Fruit fly (Drosophila melanogaster) whole organism, embryonic: ENCODE results near the gene Irbp18.

Source experiments
- Asciz ChIP-seq: fragments of 200-800 bp; sonication (Bioruptor generic); optimal IDR thresholded peaks from 2 replicates; lab custom pipeline; 2017; ENCODE audit warnings: missing biosample characterization, mild to moderate bottlenecking, missing genetic modification characterization, missing genetic modification reagents
- BEAF-32 ChIP-seq: fragments of 200-800 bp; sonication (Bioruptor generic); optimal IDR thresholded peaks from 3 replicates; lab custom pipeline; 2017; ENCODE audit warnings: missing biosample characterization, missing genetic modification characterization, mild to moderate bottlenecking, moderate library complexity, missing genetic modification reagents
- Bteb2 ChIP-seq: fragments of 200-800 bp; sonication (Bioruptor generic); optimal IDR thresholded peaks from 2 replicates; lab custom pipeline; 2016; ENCODE audit warnings: missing biosample characterization, missing genetic modification characterization
- CG1024 ChIP-seq: fragments of 200-800 bp; sonication (Bioruptor generic); IDR thresholded peaks from 2 replicates; pipeline ENCODE4 v1.3.6; 2022; ENCODE audit warnings: missing biosample characterization, missing genetic modification characterization
- CG10321 ChIP-seq: fragments of 200-800 bp; sonication (Bioruptor generic); IDR thresholded peaks from 2 replicates; pipeline ENCODE4 v1.3.6; 2022; ENCODE audit warnings: missing biosample characterization, missing genetic modification characterization
- CG11085 ChIP-seq: fragments of 200-800 bp; sonication (Bioruptor generic); IDR thresholded peaks from 2 replicates; pipeline ENCODE4 v1.3.6; 2022; ENCODE audit warnings: missing biosample characterization, missing genetic modification characterization
- CG11247 ChIP-seq: fragments of 200-800 bp; sonication (Bioruptor generic); IDR thresholded peaks from 2 replicates; pipeline ENCODE4 v1.3.6; 2022; ENCODE audit warnings: missing biosample characterization, missing genetic modification characterization
- CG12391 ChIP-seq: fragments of 200-800 bp; sonication (Bioruptor generic); optimal IDR thresholded peaks from 3 replicates; lab custom pipeline; 2018; ENCODE audit warnings: missing biosample characterization, mild to moderate bottlenecking, missing genetic modification characterization, moderate library complexity
- CG12942 ChIP-seq: fragments of 200-800 bp; sonication (Bioruptor generic); optimal IDR thresholded peaks from 3 replicates; lab custom pipeline; 2016; ENCODE audit warnings: missing biosample characterization, missing genetic modification characterization
- CG15479 ChIP-seq: fragments of 200-800 bp; sonication (Bioruptor generic); optimal IDR thresholded peaks from 3 replicates; lab custom pipeline; 2019; ENCODE audit warnings: missing biosample characterization, mild to moderate bottlenecking, missing genetic modification characterization, moderate library complexity
- CG17186 ChIP-seq: fragments of 200-800 bp; sonication (Bioruptor generic); optimal IDR thresholded peaks from 3 replicates; lab custom pipeline; 2017; ENCODE audit warnings: missing biosample characterization, missing genetic modification reagents, missing genetic modification characterization
- CG17568 ChIP-seq: fragments of 200-800 bp; sonication (Bioruptor generic); optimal IDR thresholded peaks from 2 replicates; lab custom pipeline; 2018; ENCODE audit warnings: missing biosample characterization, mild to moderate bottlenecking, missing genetic modification characterization, moderate library complexity
- CG18476 ChIP-seq: fragments of 200-800 bp; sonication (Bioruptor generic); optimal IDR thresholded peaks from 2 replicates; lab custom pipeline; 2016; ENCODE audit warnings: missing biosample characterization, mild to moderate bottlenecking, missing genetic modification characterization
- CG2199 ChIP-seq: fragments of 200-800 bp; sonication (Bioruptor generic); IDR thresholded peaks from 3 replicates; pipeline ENCODE4 v1.3.6; 2022; ENCODE audit warnings: missing biosample characterization, missing genetic modification characterization
- CG2889 ChIP-seq: fragments of 200-800 bp; sonication (Bioruptor generic); IDR thresholded peaks from 3 replicates; pipeline ENCODE4 v1.3.6; 2022; ENCODE audit warnings: missing biosample characterization, missing genetic modification characterization
- CG31441 ChIP-seq: fragments of 200-800 bp; sonication (Bioruptor generic); IDR thresholded peaks from 2 replicates; pipeline ENCODE4 v1.3.6; 2022; ENCODE audit warnings: missing biosample characterization, missing genetic modification characterization
- CG33557 ChIP-seq: fragments of 200-800 bp; sonication (Bioruptor generic); optimal IDR thresholded peaks from 2 replicates; lab custom pipeline; 2019; ENCODE audit warnings: missing biosample characterization, mild to moderate bottlenecking, missing genetic modification characterization, moderate library complexity
- CG3847 ChIP-seq: fragments of 200-800 bp; sonication (Bioruptor generic); IDR thresholded peaks from 2 replicates; pipeline ENCODE4 v1.3.6; 2022; ENCODE audit warnings: missing biosample characterization, missing genetic modification characterization
- CG4282 ChIP-seq: fragments of 200-800 bp; sonication (Bioruptor generic); optimal IDR thresholded peaks from 2 replicates; lab custom pipeline; 2016; ENCODE audit warnings: missing biosample characterization, missing genetic modification characterization
- CG4404 ChIP-seq: fragments of 200-800 bp; sonication (Bioruptor generic); IDR thresholded peaks from 2 replicates; pipeline ENCODE4 v1.3.6; 2022; ENCODE audit warnings: missing biosample characterization, missing genetic modification characterization
- CG4617 ChIP-seq: fragments of 200-800 bp; sonication (Bioruptor generic); optimal IDR thresholded peaks from 3 replicates; lab custom pipeline; 2016; ENCODE audit warnings: missing biosample characterization, missing genetic modification characterization, borderline replicate concordance
- CG7928 ChIP-seq: fragments of 200-800 bp; sonication (Bioruptor generic); optimal IDR thresholded peaks from 2 replicates; lab custom pipeline; 2017; ENCODE audit warnings: missing biosample characterization, mild to moderate bottlenecking, missing genetic modification characterization
- CG8089 ChIP-seq: fragments of 200-800 bp; sonication (Bioruptor generic); optimal IDR thresholded peaks from 3 replicates; lab custom pipeline; 2016; ENCODE audit warnings: missing biosample characterization, missing genetic modification characterization
- CG8478 ChIP-seq: fragments of >200 bp; optimal IDR thresholded peaks from 2 replicates; lab custom pipeline; 2018
- CG8765 ChIP-seq: fragments of 200-800 bp; sonication (Bioruptor generic); IDR thresholded peaks from 2 replicates; pipeline ENCODE4 v1.3.6; 2022; ENCODE audit warnings: missing biosample characterization, missing genetic modification characterization
- Camta ChIP-seq: fragments of 200-800 bp; sonication (Bioruptor generic); optimal IDR thresholded peaks from 2 replicates; lab custom pipeline; 2016; ENCODE audit warnings: missing biosample characterization, missing genetic modification characterization
- Dip3 ChIP-seq: fragments of 200-800 bp; sonication (Bioruptor generic); optimal IDR thresholded peaks from 3 replicates; lab custom pipeline; 2016; ENCODE audit warnings: missing biosample characterization, missing genetic modification characterization
- Dref ChIP-seq: fragments of 200-800 bp; sonication (Bioruptor generic); IDR thresholded peaks from 2 replicates; pipeline ENCODE4 v1.3.6; 2022; ENCODE audit warnings: missing biosample characterization, missing genetic modification characterization
- ERR ChIP-seq: fragments of 200-800 bp; sonication (Bioruptor generic); optimal IDR thresholded peaks from 2 replicates; lab custom pipeline; 2016; ENCODE audit warnings: missing biosample characterization, missing genetic modification characterization
- Eip74EF ChIP-seq, 2 experiments: fragments of 200-800 bp in 1 of 2; fragments of >200 bp in 1 of 2; sonication (Bioruptor generic) in 1 of 2; optimal IDR thresholded peaks; 2 replicates each; lab custom pipeline; 2017 to 2019; ENCODE audit warnings: missing biosample characterization in 2 of 2, missing genetic modification characterization in 2 of 2, mild to moderate bottlenecking in 1 of 2, moderate library complexity in 1 of 2
- Ets97D ChIP-seq: fragments of 200-800 bp; sonication (Bioruptor generic); optimal IDR thresholded peaks from 3 replicates; lab custom pipeline; 2016; ENCODE audit warnings: missing biosample characterization, missing genetic modification characterization
- GATAe ChIP-seq: fragments of 200-800 bp; sonication (Bioruptor generic); conservative IDR thresholded peaks from 2 replicates; pipeline ENCODE4 v1.3.6; 2022; ENCODE audit warnings: missing biosample characterization, missing genetic modification characterization
- HLHmδ ChIP-seq: fragments of 200-800 bp; sonication (Bioruptor generic); optimal IDR thresholded peaks from 2 replicates; lab custom pipeline; 2018; ENCODE audit warnings: missing biosample characterization, mild to moderate bottlenecking, missing genetic modification characterization, moderate library complexity
- Lim3 ChIP-seq: fragments of 200-800 bp; sonication (Bioruptor generic); IDR thresholded peaks from 2 replicates; pipeline ENCODE4 v1.3.6; 2022; ENCODE audit warnings: missing biosample characterization, missing genetic modification characterization
- Lpt ChIP-seq: fragments of >200 bp; optimal IDR thresholded peaks from 2 replicates; lab custom pipeline; 2018; ENCODE audit warnings: missing biosample characterization, missing genetic modification characterization
- Mes4 ChIP-seq: fragments of 200-800 bp; sonication (Bioruptor generic); optimal IDR thresholded peaks from 2 replicates; lab custom pipeline; 2016; ENCODE audit warnings: missing biosample characterization, missing genetic modification characterization
- Nf-YA ChIP-seq: fragments of 200-800 bp; sonication (Bioruptor generic); IDR thresholded peaks from 2 replicates; pipeline ENCODE4 v1.3.6; 2022; ENCODE audit warnings: missing biosample characterization, missing genetic modification characterization
- cas ChIP-seq: fragments of 200-800 bp; sonication (Bioruptor generic); IDR thresholded peaks from 2 replicates; pipeline ENCODE4 v1.3.6; 2022; ENCODE audit warnings: missing biosample characterization, missing genetic modification characterization
- dpn ChIP-seq, 2 experiments: fragments of 200-800 bp; sonication (Bioruptor generic); optimal IDR thresholded peaks; 3 replicates each; lab custom pipeline; 2016; ENCODE audit warnings: missing biosample characterization in 2 of 2, missing genetic modification characterization in 2 of 2
- eyg ChIP-seq: fragments of 200-800 bp; sonication (Bioruptor generic); optimal IDR thresholded peaks from 3 replicates; lab custom pipeline; 2016; ENCODE audit warnings: missing biosample characterization, missing genetic modification characterization
- grn ChIP-seq: fragments of 200-800 bp; sonication (Bioruptor generic); optimal IDR thresholded peaks from 3 replicates; lab custom pipeline; 2017; ENCODE audit warnings: missing biosample characterization, missing genetic modification characterization
- ham ChIP-seq: fragments of 200-800 bp; sonication (Bioruptor generic); IDR thresholded peaks from 2 replicates; pipeline ENCODE4 v1.3.6; 2022; ENCODE audit warnings: missing biosample characterization, missing genetic modification characterization
- hkb ChIP-seq, 2 experiments: fragments of 200-800 bp in 1 of 2; fragments of >200 bp in 1 of 2; sonication (Bioruptor generic) in 1 of 2; IDR thresholded peaks in 1 of 2; optimal IDR thresholded peaks in 1 of 2; 2 replicates each; pipeline versions ENCODE4 v1.3.6 to Lab custom; 2017 to 2022; ENCODE audit warnings: missing biosample characterization in 1 of 2, missing genetic modification characterization in 1 of 2
- ind ChIP-seq: fragments of 200-800 bp; sonication (Bioruptor generic); optimal IDR thresholded peaks from 3 replicates; lab custom pipeline; 2016; ENCODE audit warnings: missing biosample characterization, missing genetic modification characterization
- lbe ChIP-seq: fragments of 200-800 bp; sonication (Bioruptor generic); optimal IDR thresholded peaks from 2 replicates; lab custom pipeline; 2016; ENCODE audit warnings: missing biosample characterization, mild to moderate bottlenecking, missing genetic modification characterization
- lov ChIP-seq, 2 experiments: fragments of 200-800 bp in 1 of 2; fragments of >200 bp in 1 of 2; sonication (Bioruptor generic) in 1 of 2; IDR thresholded peaks in 1 of 2; optimal IDR thresholded peaks in 1 of 2; 2 replicates in 1 of 2; 3 replicates in 1 of 2; pipeline versions ENCODE4 v1.3.6 to Lab custom; 2017 to 2022; ENCODE audit warnings: missing biosample characterization in 1 of 2, missing genetic modification characterization in 1 of 2
- psq ChIP-seq: fragments of 200-800 bp; sonication (Bioruptor generic); optimal IDR thresholded peaks from 2 replicates; lab custom pipeline; 2017; ENCODE audit warnings: missing biosample characterization, missing genetic modification characterization
- rib ChIP-seq: fragments of 200-800 bp; sonication (Bioruptor generic); IDR thresholded peaks from 2 replicates; pipeline ENCODE4 v1.3.6; 2022; ENCODE audit warnings: missing biosample characterization, missing genetic modification characterization
- run ChIP-seq: fragments of 200-800 bp; sonication (Bioruptor generic); optimal IDR thresholded peaks from 3 replicates; lab custom pipeline; 2018; ENCODE audit warnings: missing biosample characterization, mild to moderate bottlenecking, missing genetic modification characterization
- z ChIP-seq: fragments of 200-800 bp; sonication (Bioruptor generic); IDR thresholded peaks from 3 replicates; pipeline ENCODE4 v1.3.6; 2022; ENCODE audit warnings: missing biosample characterization, missing genetic modification characterization

The Irbp18 gene

dm6 chr3L:11084557-11085231 lies 13.3 kb downstream of the Irbp18 start (continued):
- TF ChIP-seq CG18476, result peak; percentile 95
- TF ChIP-seq CG17568 (GFP tag; lab: Kevin White, UChicago), result peak; percentile 95
- TF ChIP-seq CG4404 (GFP tag; lab: Robert Waterston, UW), result peak; percentile 91
- TF ChIP-seq CG10321 (GFP tag; lab: Robert Waterston, UW), result peak; percentile 81
- peak; percentile 98 for TF ChIP-seq Mes4 (GFP tag; lab: Kevin White, UChicago)
- peak; percentile 69 for TF ChIP-seq CG15479 (GFP tag; lab: Kevin White, UChicago)
- peak; percentile 97 for TF ChIP-seq CG2199
- TF ChIP-seq Camta (GFP tag; lab: Kevin White, UChicago), result peak; percentile 97
- peak; percentile 97 for TF ChIP-seq dpn (GFP tag; optimal IDR thresholded peaks at IDR 0.05; lab: Kevin White, UChicago)
- peak; percentile 89 for TF ChIP-seq Lim3 (GFP tag; lab: Robert Waterston, UW)
- TF ChIP-seq hkb (optimal IDR thresholded peaks at IDR 0.05; lab: Kevin White, UChicago), result no peak
- peak; percentile 98 for TF ChIP-seq hkb (GFP tag; IDR thresholded peaks at IDR 0.05; lab: Robert Waterston, UW)
- TF ChIP-seq rib (GFP tag; lab: Robert Waterston, UW), result peak; percentile 89
- TF ChIP-seq ind (GFP tag; lab: Kevin White, UChicago), result peak; percentile 94
- TF ChIP-seq Ets97D, result peak; percentile 88
- peak; percentile 78 for TF ChIP-seq cas
- no peak for TF ChIP-seq ham (GFP tag; lab: Robert Waterston, UW)
- no peak for TF ChIP-seq CG8478 (lab: Kevin White, UChicago)
- no peak for TF ChIP-seq lov (optimal IDR thresholded peaks at IDR 0.05; lab: Kevin White, UChicago)
- TF ChIP-seq lov (GFP tag; IDR thresholded peaks at IDR 0.05; lab: Robert Waterston, UW), result peak; percentile 97
- TF ChIP-seq CG4282 (GFP tag; lab: Kevin White, UChicago), result peak; percentile 90
- peak; percentile 91 for TF ChIP-seq psq
- TF ChIP-seq CG12942 (GFP tag; lab: Kevin White, UChicago), result peak; percentile 96
- TF ChIP-seq CG7928 (GFP tag; lab: Kevin White, UChicago), result peak; percentile 61
- TF ChIP-seq Bteb2 (GFP tag; lab: Kevin White, UChicago), result peak; percentile 94
- peak; percentile 87 for TF ChIP-seq CG8765 (GFP tag; lab: Robert Waterston, UW)
- peak; percentile 95 for TF ChIP-seq eyg (GFP tag; lab: Kevin White, UChicago)
- peak; percentile 97 for TF ChIP-seq CG31441 (GFP tag; lab: Robert Waterston, UW)
- TF ChIP-seq CG1024 (GFP tag; lab: Robert Waterston, UW), result peak; percentile 94
- TF ChIP-seq CG11085, result peak; percentile 82
- TF ChIP-seq Asciz (GFP tag; lab: Kevin White, UChicago), result peak; percentile 98
- TF ChIP-seq CG4617 (GFP tag; lab: Kevin White, UChicago), result peak; percentile 93
- peak; percentile 92 for TF ChIP-seq run (tag; lab: Kevin White, UChicago)
- TF ChIP-seq CG17186 (GFP tag; lab: Kevin White, UChicago), result peak; percentile 82
- no peak for TF ChIP-seq Dref (GFP tag; lab: Robert Waterston, UW)
- TF ChIP-seq CG33557 (GFP tag; lab: Kevin White, UChicago), result peak; percentile 97
- TF ChIP-seq ERR, result peak; percentile 87
- peak; percentile 78 for TF ChIP-seq grn (GFP tag; lab: Kevin White, UChicago)
- TF ChIP-seq BEAF-32 (GFP tag; lab: Kevin White, UChicago), result peak; percentile 5
- TF ChIP-seq CG12391, result peak; percentile 98
- TF ChIP-seq Lpt (GFP tag; lab: Kevin White, UChicago), result no peak
- TF ChIP-seq Nf-YA (GFP tag; lab: Robert Waterston, UW), result peak; percentile 96
- peak; percentile 97 for TF ChIP-seq CG8089
- peak; percentile 89 for TF ChIP-seq Dip3 (GFP tag; lab: Kevin White, UChicago)
- peak; percentile 90 for TF ChIP-seq CG3847 (GFP tag; lab: Robert Waterston, UW)
- TF ChIP-seq Eip74EF (GFP tag; optimal IDR thresholded peaks at IDR 0.05; lab: Kevin White, UChicago), result peak in 1 of 2 experiments; percentile 98
- TF ChIP-seq z (GFP tag; lab: Robert Waterston, UW), result peak; percentile 68; the same call in 1 of the 3 replicates
- peak; percentile 89 for TF ChIP-seq CG11247 (GFP tag; lab: Robert Waterston, UW)
- no peak for TF ChIP-seq HLHmδ (GFP tag; lab: Kevin White, UChicago)
- TF ChIP-seq CG2889 (GFP tag; lab: Robert Waterston, UW), result peak; percentile 88
- no peak for TF ChIP-seq lbe (GFP tag; lab: Kevin White, UChicago)
- TF ChIP-seq GATAe (GFP tag; lab: Robert Waterston, UW), result peak; percentile 62
